Worm (Caenorhabditis elegans) whole organism, late embryonic: ENCODE data around the gene AH9.1.
A peak's percentile ranks its signal among the peaks of the same experiment; 100 is the strongest.

Source experiments
- C08G9.2 ChIP-seq: sonication (generic microtip); optimal IDR thresholded peaks from 2 replicates; lab custom pipeline; 2016; ENCODE audit warnings: mild to moderate bottlenecking, missing genetic modification characterization, moderate library complexity, missing compliant biosample characterization
- C38D4.7 ChIP-seq: fragments of 200-800 bp; sonication (Bioruptor generic); optimal IDR thresholded peaks from 2 replicates; lab custom pipeline; 2018; ENCODE audit warnings: mild to moderate bottlenecking, missing genetic modification characterization, moderate library complexity, missing compliant biosample characterization
- K09A11.1 ChIP-seq: sonication (generic microtip); optimal IDR thresholded peaks from 2 replicates; lab custom pipeline; 2017; ENCODE audit warnings: antibody characterized with exemption, mild to moderate bottlenecking, missing genetic modification characterization, missing compliant biosample characterization; ENCODE audit not compliant: insufficient read depth
- ama-1 ChIP-seq: fragments of 150-350 bp; optimal IDR thresholded peaks from 2 replicates; lab custom pipeline; 2014
- ceh-18 ChIP-seq: sonication (generic microtip); optimal IDR thresholded peaks from 2 replicates; lab custom pipeline; 2016; ENCODE audit warnings: missing genetic modification characterization, missing compliant biosample characterization
- ceh-19 ChIP-seq: fragments of 200-800 bp; sonication (Bioruptor generic); optimal IDR thresholded peaks from 2 replicates; lab custom pipeline; 2018; ENCODE audit warnings: mild to moderate bottlenecking, missing genetic modification characterization, missing compliant biosample characterization
- ceh-2 ChIP-seq: sonication (generic microtip); optimal IDR thresholded peaks from 2 replicates; lab custom pipeline; 2016; ENCODE audit warnings: missing genotype, missing genetic modification characterization, missing compliant biosample characterization
- ceh-22 ChIP-seq: sonication (generic microtip); optimal IDR thresholded peaks from 2 replicates; lab custom pipeline; 2017; ENCODE audit warnings: missing biosample characterization, missing genetic modification characterization
- ceh-30 ChIP-seq: fragments of 150-350 bp; optimal IDR thresholded peaks from 2 replicates; lab custom pipeline; 2014; ENCODE audit warnings: missing biosample characterization, missing genetic modification characterization
- ceh-31 ChIP-seq: sonication (generic microtip); optimal IDR thresholded peaks from 2 replicates; lab custom pipeline; 2016; ENCODE audit warnings: missing genetic modification characterization, missing compliant biosample characterization
- ceh-34 ChIP-seq: sonication (generic microtip); optimal IDR thresholded peaks from 2 replicates; lab custom pipeline; 2016; ENCODE audit warnings: mild to moderate bottlenecking, missing genetic modification characterization, missing compliant biosample characterization
- elt-2 ChIP-seq: sonication (generic microtip); optimal IDR thresholded peaks from 2 replicates; lab custom pipeline; 2016; ENCODE audit warnings: missing genetic modification reagents, missing genetic modification characterization, missing compliant biosample characterization
- fkh-10 ChIP-seq: fragments of 150-350 bp; optimal IDR thresholded peaks from 2 replicates; lab custom pipeline; 2014; ENCODE audit warnings: missing biosample characterization, missing genetic modification reagents, missing genetic modification characterization
- fkh-6 ChIP-seq: sonication (generic microtip); optimal IDR thresholded peaks from 2 replicates; lab custom pipeline; 2016; ENCODE audit warnings: missing genetic modification characterization, missing compliant biosample characterization
- gmeb-2 ChIP-seq: sonication (generic microtip); optimal IDR thresholded peaks from 2 replicates; lab custom pipeline; 2016; ENCODE audit warnings: missing genetic modification characterization, inconsistent platforms, missing compliant biosample characterization
- hlh-30 ChIP-seq: sonication (generic microtip); optimal IDR thresholded peaks from 2 replicates; lab custom pipeline; 2017; ENCODE audit warnings: antibody characterized with exemption, missing genetic modification characterization, missing compliant biosample characterization; ENCODE audit not compliant: insufficient read depth
- hlh-8 ChIP-seq: sonication (generic microtip); optimal IDR thresholded peaks from 2 replicates; lab custom pipeline; 2016; ENCODE audit warnings: missing genotype, missing genetic modification characterization, missing compliant biosample characterization
- madf-2 ChIP-seq: sonication (generic microtip); optimal IDR thresholded peaks from 2 replicates; lab custom pipeline; 2017; ENCODE audit warnings: missing genetic modification characterization, missing compliant biosample characterization
- mec-3 ChIP-seq: sonication (generic microtip); optimal IDR thresholded peaks from 2 replicates; lab custom pipeline; 2016; ENCODE audit warnings: borderline replicate concordance, missing genetic modification characterization, missing compliant biosample characterization
- nfya-1 ChIP-seq: sonication (generic microtip); optimal IDR thresholded peaks from 2 replicates; lab custom pipeline; 2017; ENCODE audit warnings: missing genetic modification characterization, mild to moderate bottlenecking, missing compliant biosample characterization, antibody characterized with exemption, moderate library complexity
- nhr-11 ChIP-seq: fragments of 150-350 bp; optimal IDR thresholded peaks from 2 replicates; lab custom pipeline; 2014; ENCODE audit warnings: missing biosample characterization, missing genetic modification characterization
- nhr-232 ChIP-seq: sonication (generic microtip); optimal IDR thresholded peaks from 2 replicates; lab custom pipeline; 2016; ENCODE audit warnings: missing genetic modification characterization, missing compliant biosample characterization
- pat-9 ChIP-seq: fragments of 200-800 bp; sonication (Bioruptor generic); optimal IDR thresholded peaks from 2 replicates; lab custom pipeline; 2018; ENCODE audit warnings: mild to moderate bottlenecking, missing genetic modification characterization, moderate library complexity, missing compliant biosample characterization
- pax-1 ChIP-seq: fragments of 150-350 bp; optimal IDR thresholded peaks from 2 replicates; lab custom pipeline; 2014; ENCODE audit warnings: missing biosample characterization, missing genetic modification characterization
- pha-2 ChIP-seq: sonication (generic microtip); optimal IDR thresholded peaks from 2 replicates; lab custom pipeline; 2017; ENCODE audit warnings: mild to moderate bottlenecking, missing genetic modification characterization, missing compliant biosample characterization
- pha-4 ChIP-seq: fragments of 150-350 bp; optimal IDR thresholded peaks from 2 replicates; lab custom pipeline; 2018; ENCODE audit warnings: missing biosample characterization, missing genetic modification reagents, missing genetic modification characterization
- pqm-1 ChIP-seq: sonication (generic microtip); optimal IDR thresholded peaks from 2 replicates; lab custom pipeline; 2016; ENCODE audit warnings: missing genetic modification characterization, missing compliant biosample characterization
- pros-1 ChIP-seq: fragments of 150-350 bp; optimal IDR thresholded peaks from 2 replicates; lab custom pipeline; 2014; ENCODE audit warnings: missing biosample characterization, missing genetic modification reagents, missing genetic modification characterization
- ref-2 ChIP-seq: sonication (generic microtip); optimal IDR thresholded peaks from 2 replicates; lab custom pipeline; 2016; ENCODE audit warnings: missing genetic modification characterization, missing compliant biosample characterization
- sox-2 ChIP-seq: fragments of 200-800 bp; sonication (Bioruptor generic); IDR thresholded peaks from 2 replicates; pipeline ENCODE4 v1.3.6; 2022; ENCODE audit warnings: missing genetic modification reagents, missing genetic modification characterization, missing compliant biosample characterization
- sox-4 ChIP-seq: sonication (generic microtip); optimal IDR thresholded peaks from 2 replicates; lab custom pipeline; 2017; ENCODE audit warnings: mild to moderate bottlenecking, missing genetic modification characterization, inconsistent platforms, missing compliant biosample characterization
- tbx-2 ChIP-seq: sonication (generic microtip); optimal IDR thresholded peaks from 2 replicates; lab custom pipeline; 2016; ENCODE audit warnings: missing genetic modification characterization, missing compliant biosample characterization
- ttx-3 ChIP-seq: sonication (generic microtip); optimal IDR thresholded peaks from 2 replicates; lab custom pipeline; 2016; ENCODE audit warnings: missing genetic modification reagents, missing genetic modification characterization, missing compliant biosample characterization
- unc-55 ChIP-seq: sonication (generic microtip); optimal IDR thresholded peaks from 2 replicates; lab custom pipeline; 2017; ENCODE audit warnings: missing biosample characterization, missing genetic modification reagents, missing genetic modification characterization
- ztf-16 ChIP-seq: sonication (generic microtip); optimal IDR thresholded peaks from 2 replicates; lab custom pipeline; 2017; ENCODE audit warnings: missing genetic modification characterization, missing compliant biosample characterization

The AH9.1 gene

DNA sequence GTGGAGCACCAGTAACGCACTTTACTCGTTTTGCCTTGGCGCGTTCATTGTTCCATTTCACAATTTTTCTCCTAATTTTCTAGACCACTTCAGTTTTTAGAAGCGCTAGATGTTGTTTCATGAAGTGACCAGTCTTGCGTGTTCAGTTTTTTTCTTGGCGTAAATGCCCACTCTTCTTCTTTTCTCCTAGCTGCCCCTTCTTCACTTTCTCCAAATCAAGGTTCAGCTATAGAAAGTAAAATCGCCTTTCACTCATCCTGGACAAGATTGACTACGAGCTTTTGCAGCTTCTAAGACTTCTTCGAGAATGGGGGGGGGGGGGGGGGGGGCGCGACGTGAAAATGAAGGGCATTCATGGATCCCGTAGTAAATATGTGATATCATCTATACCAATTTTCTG is 34.1 kb downstream of the AH9.1 start:
- TF ChIP-seq madf-2 (tag; lab: Kevin White, UChicago) (no peak), K09A11.1 (no peak), sox-4 (tag; lab: Kevin White, UChicago) (no peak), pax-1 (tag; lab: Kevin White, UChicago) (no peak), nfya-1 (tag; lab: Kevin White, UChicago) (no peak), hlh-30 (no peak), gmeb-2 (tag; lab: Kevin White, UChicago) (no peak)

DNA sequence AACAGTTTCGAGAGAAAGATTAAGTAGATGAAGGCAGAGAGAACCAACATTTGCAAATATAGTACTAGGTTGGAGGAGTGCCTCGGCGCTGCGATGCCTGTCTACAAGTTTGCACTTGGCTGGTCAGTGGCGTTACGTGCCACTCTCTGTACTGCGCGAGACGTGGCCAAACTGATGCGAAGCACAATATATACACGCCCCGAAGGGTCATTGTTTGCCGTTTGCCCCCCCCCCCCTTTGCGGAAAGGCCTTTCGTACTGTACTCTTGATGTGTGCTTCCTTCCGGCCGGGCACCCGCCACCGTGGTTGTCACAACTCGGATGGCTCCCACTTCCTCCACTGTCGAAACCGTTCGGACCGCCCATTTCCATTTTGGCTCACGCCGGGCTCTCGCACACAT is 34.7 kb downstream of the AH9.1 start:
- TF ChIP-seq ceh-22 (tag; lab: Kevin White, UChicago) (peak; percentile 21), tbx-2 (tag; lab: Kevin White, UChicago) (peak; percentile 32), C38D4.7 (GFP tag; lab: Kevin White, UChicago) (no peak), ceh-2 (tag; lab: Kevin White, UChicago) (peak; percentile 30)

DNA sequence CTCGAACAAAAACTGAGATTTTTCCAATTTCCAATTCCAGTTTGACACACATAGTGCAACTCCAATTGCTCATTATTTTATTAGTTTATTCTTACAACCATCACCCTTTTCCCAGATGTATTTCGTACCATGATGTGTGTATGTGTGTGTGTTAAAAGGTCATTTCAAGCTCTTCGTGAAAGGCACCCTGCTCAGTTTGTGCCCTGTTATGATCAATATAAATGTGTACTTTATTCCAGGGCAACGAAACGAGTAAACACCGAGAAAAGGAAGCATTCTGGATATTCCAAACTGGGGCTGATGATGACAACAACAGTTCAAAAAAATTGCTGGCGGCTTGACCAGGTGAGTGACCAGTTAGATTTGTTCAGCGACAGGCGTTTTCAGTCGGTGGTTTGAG is 36.1 kb downstream of the AH9.1 start, which contains the start of gene peb-1:
Gene peb-1 (plus strand): TSS at position 301 of the 400 bp plus-strand sequence.
- no peak for TF ChIP-seq pha-2 (tag; lab: Kevin White, UChicago)

DNA sequence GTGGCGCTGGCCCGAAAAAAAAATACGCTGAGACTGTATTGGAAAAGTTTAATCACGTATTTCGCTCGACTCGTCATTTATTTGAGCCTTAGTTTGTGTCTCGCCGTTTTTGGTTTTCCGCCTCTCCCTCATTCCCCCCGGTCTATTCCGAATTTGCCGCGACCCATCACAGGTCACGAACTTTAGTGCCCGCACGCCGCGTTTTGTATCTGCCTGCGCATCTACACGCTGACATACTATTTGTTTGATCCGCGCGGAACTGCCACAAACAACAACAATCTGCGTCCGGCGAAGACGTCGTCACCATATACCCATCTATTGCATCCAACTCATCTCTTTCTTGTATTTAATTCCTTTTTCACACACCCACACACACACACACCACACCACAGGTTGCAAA is 36.6 kb downstream of the AH9.1 start:
- TF ChIP-seq nhr-11 (tag; lab: Kevin White, UChicago) (no peak), ceh-31 (tag; lab: Kevin White, UChicago) (no peak), sox-4 (tag; lab: Kevin White, UChicago) (no peak), fkh-6 (tag; lab: Kevin White, UChicago) (no peak), ref-2 (no peak), tbx-2 (tag; lab: Kevin White, UChicago) (no peak), ceh-34 (tag; lab: Kevin White, UChicago) (no peak)
- TF ChIP-seq, all 69 proteins: peak for 0

DNA sequence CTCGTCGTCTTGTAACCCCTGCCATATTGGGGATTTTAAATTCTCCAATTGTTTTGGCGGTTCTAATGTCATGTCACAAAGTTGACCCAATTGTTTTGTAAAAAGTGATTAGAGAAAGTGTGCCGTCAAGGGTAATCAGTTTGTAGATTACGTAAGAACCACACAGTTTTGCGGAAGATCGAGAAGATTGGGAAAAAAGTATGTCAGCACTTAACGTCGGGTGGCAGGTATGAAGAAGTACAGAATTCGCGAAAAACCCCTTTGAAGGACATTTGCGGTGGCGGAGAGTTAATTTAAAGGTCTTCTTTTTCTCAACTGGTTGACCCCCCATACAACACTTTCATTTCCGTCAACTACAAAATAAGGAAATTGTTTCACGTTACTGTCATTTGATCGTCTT is 38.4 kb downstream of the AH9.1 start:
- TF ChIP-seq elt-2 (no peak), pros-1 (no peak), C08G9.2 (tag; lab: Kevin White, UChicago) (no peak), ztf-16 (tag; lab: Kevin White, UChicago) (no peak), ceh-22 (tag; lab: Kevin White, UChicago) (no peak), ama-1 (lab: Kevin White, UChicago) (no peak), ttx-3 (tag; lab: Kevin White, UChicago) (no peak), ceh-18 (tag; lab: Kevin White, UChicago) (no peak), nhr-232 (tag; lab: Kevin White, UChicago) (no peak), pha-4 (tag; lab: Kevin White, UChicago) (no peak), fkh-10 (GFP tag; lab: Kevin White, UChicago) (no peak), pat-9 (tag; lab: Kevin White, UChicago) (no peak), ceh-19 (GFP tag; lab: Kevin White, UChicago) (no peak), hlh-8 (tag; lab: Kevin White, UChicago) (no peak), ceh-30 (no peak), unc-55 (no peak), mec-3 (tag; lab: Kevin White, UChicago) (no peak), pqm-1 (tag; lab: Kevin White, UChicago) (no peak), sox-2 (no peak), sox-4 (tag; lab: Kevin White, UChicago) (no peak)
